Fruit fly (Drosophila melanogaster): Measurements from ENCODE around the gene CG8112.

Gene CG8112

DNA sequence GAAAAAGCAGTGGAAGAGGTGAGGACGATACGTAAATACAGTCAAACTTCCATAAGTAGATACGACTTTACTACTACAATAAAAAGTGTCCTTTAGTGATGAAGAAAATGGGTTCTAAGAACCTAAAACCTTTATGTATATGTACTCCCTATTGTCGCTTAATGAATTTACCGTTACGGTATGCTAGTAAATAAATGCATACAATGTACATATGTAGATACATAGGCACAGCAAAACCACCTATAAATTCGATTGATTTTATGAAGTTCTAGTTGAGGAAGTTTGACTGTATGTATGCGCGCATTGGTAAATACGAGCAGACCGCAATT is 3.8 kb downstream of the CG8112 start:
- TF ChIP-seq achi (GFP tag; optimal IDR thresholded peaks at IDR 0.05) (no peak), esn (GFP tag; optimal IDR thresholded peaks at IDR 0.05) (peak; percentile 49), CG11294 (GFP tag; IDR thresholded peaks at IDR 0.05) (no peak), acj6 (GFP tag; optimal IDR thresholded peaks at IDR 0.05) (peak; percentile 10), CG15336 (GFP tag; IDR thresholded peaks at IDR 0.05) (peak; percentile 48; the same call in 1 of the 2 replicates), CG34406 (GFP tag; optimal IDR thresholded peaks at IDR 0.05) (peak; percentile 15), lz (GFP tag; optimal IDR thresholded peaks at IDR 0.05) (no peak), CG8119 (GFP tag; IDR thresholded peaks at IDR 0.05) (peak; percentile 44; the same call in 1 of the 3 replicates), CG8319 (GFP tag; optimal IDR thresholded peaks at IDR 0.05) (no peak), CG31627 (GFP tag; optimal IDR thresholded peaks at IDR 0.05) (peak; percentile 50), CG10631 (GFP tag; optimal IDR thresholded peaks at IDR 0.05) (no peak), eg (GFP tag; IDR thresholded peaks at IDR 0.05) (peak; percentile 54; the same call in 1 of the 3 replicates), CG6163 (GFP tag; IDR thresholded peaks at IDR 0.05) (0 out of 3 replicates have a peak, but pooled peaks have one; percentile 11), spab (GFP tag; optimal IDR thresholded peaks at IDR 0.05) (no peak), CG6276 (GFP tag; optimal IDR thresholded peaks at IDR 0.05) (no peak), OdsH (GFP tag; optimal IDR thresholded peaks at IDR 0.05) (no peak), Eip78C (GFP tag) (peak; percentile 43)

dm6 chr3R:8718356-8718755 is 5.6 kb downstream of the CG8112 start, which contains the start of gene Cks85A:
Gene Cks85A (minus strand): TSS chr3R:8718456.
- TF ChIP-seq svp (GFP tag) (no peak), Hr4 (GFP tag; optimal IDR thresholded peaks at IDR 0.05) (no peak), Hr38 (GFP tag; optimal IDR thresholded peaks at IDR 0.05) (no peak), fkh (GFP tag; optimal IDR thresholded peaks at IDR 0.05) (no peak), CG16779 (tag; optimal IDR thresholded peaks at IDR 0.05) (no peak), Eip93F (GFP tag; optimal IDR thresholded peaks at IDR 0.05) (no peak), CG6792 (GFP tag; optimal IDR thresholded peaks at IDR 0.05) (no peak), CG6163 (GFP tag; IDR thresholded peaks at IDR 0.05) (0 out of 3 replicates have a peak, but pooled peaks have one; percentile 22)

- TF ChIP-seq esn (GFP tag; optimal IDR thresholded peaks at IDR 0.05) (no peak), CG11902 (GFP tag; optimal IDR thresholded peaks at IDR 0.05) (no peak), cyc (GFP tag; optimal IDR thresholded peaks at IDR 0.05) (no peak), Hr4 (GFP tag; optimal IDR thresholded peaks at IDR 0.05) (no peak), CG34406 (GFP tag; optimal IDR thresholded peaks at IDR 0.05) (no peak), CG6808 (GFP tag; optimal IDR thresholded peaks at IDR 0.05) (no peak), CG15336 (GFP tag; IDR thresholded peaks at IDR 0.05) (no peak), Smox (GFP tag; optimal IDR thresholded peaks at IDR 0.05) (no peak), CG16779 (tag; optimal IDR thresholded peaks at IDR 0.05) (no peak), net (GFP tag; optimal IDR thresholded peaks at IDR 0.05) (no peak), achi (GFP tag; optimal IDR thresholded peaks at IDR 0.05) (no peak), CG10631 (GFP tag; optimal IDR thresholded peaks at IDR 0.05) (no peak), CG31627 (GFP tag; optimal IDR thresholded peaks at IDR 0.05) (no peak), ss (GFP tag; optimal IDR thresholded peaks at IDR 0.05) (no peak), Eip93F (GFP tag; optimal IDR thresholded peaks at IDR 0.05) (no peak)
These were observed 6.2 kb downstream of the CG8112 start, which contains the start of gene CG11760 for dm6 chr3R:8718898-8719297. Gene CG11760 (plus strand): TSS chr3R:8719198.

DNA sequence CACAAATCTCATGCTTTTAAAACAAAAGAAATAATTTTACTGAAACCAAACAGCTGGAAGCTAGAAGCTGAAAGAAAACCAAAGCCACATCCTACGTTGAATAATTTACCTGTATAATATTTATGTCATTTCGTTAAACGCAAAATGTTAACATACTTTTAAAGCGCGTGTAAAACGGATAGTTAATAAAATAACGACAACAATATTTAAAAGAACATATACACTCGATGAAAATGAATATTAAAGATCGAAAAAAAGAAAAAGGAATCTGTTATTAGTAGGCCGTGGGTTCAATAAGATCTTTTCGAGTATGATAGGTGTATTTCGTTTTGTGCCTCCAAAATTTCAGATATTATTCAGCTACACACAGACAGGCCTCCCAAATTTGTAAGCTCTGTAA is 8.3 kb downstream of the CG8112 start, which contains the start of gene CG8136:
TSS of gene CG8136 (plus strand) at position 301 of the 400 bp plus-strand sequence.
- no peak for TF ChIP-seq svp (GFP tag)

- TF ChIP-seq CG10669 (GFP tag; optimal IDR thresholded peaks at IDR 0.05) = no peak
- no peak for TF ChIP-seq CG7368 (GFP tag; optimal IDR thresholded peaks at IDR 0.05)
- no peak for TF ChIP-seq CG8119 (GFP tag; IDR thresholded peaks at IDR 0.05)
- TF ChIP-seq net (GFP tag; optimal IDR thresholded peaks at IDR 0.05) = no peak
- no peak for TF ChIP-seq CG3032 (tag; optimal IDR thresholded peaks at IDR 0.05)
- TF ChIP-seq Sox15 (GFP tag; optimal IDR thresholded peaks at IDR 0.05) = no peak
- TF ChIP-seq CG6808 (GFP tag; optimal IDR thresholded peaks at IDR 0.05) = no peak
- no peak for TF ChIP-seq Sox102F (GFP tag; optimal IDR thresholded peaks at IDR 0.05)
These were observed 10.3 kb downstream of the CG8112 start, which contains the start of gene nom for dm6 chr3R:8722962-8723548. Gene nom (plus strand): TSS chr3R:8723174.
